Worm (Caenorhabditis elegans): ENCODE measurements around the gene str-199.

str-199 gene

DNA sequence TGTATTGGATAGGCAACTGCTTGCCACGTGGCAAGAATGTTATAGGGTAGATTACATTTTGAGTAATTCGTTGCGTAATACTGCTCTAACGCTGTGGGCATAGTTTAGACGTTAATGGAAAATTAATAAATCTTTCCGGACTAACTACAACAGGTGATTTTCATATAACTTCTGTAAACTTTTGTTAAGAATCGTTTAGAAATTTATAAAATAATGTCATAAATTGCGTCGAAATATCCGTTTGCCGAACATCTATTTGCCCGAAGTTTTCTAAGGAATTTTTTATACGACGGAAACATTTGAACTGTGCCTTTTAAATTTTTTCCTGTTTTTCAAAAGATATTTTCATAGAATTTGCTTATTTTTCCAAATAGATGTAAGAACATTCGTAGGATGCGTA lies 35.8 kb upstream of the str-199 start, which contains the start of gene srh-112:
Gene srh-112, minus strand, starts transcription at position 101 of the 400 bp plus-strand sequence.
- TF ChIP-seq nhr-232 (tag; optimal IDR thresholded peaks at IDR 0.05) (no peak), zip-5 (tag; optimal IDR thresholded peaks at IDR 0.05) (no peak), eyg-1 (tag; optimal IDR thresholded peaks at IDR 0.05) (no peak), hlh-8 (tag; optimal IDR thresholded peaks at IDR 0.05) (no peak), ref-2 (tag; optimal IDR thresholded peaks at IDR 0.05) (no peak), ceh-24 (tag; optimal IDR thresholded peaks at IDR 0.05) (no peak), sdc-2 (tag; optimal IDR thresholded peaks at IDR 0.05) (no peak), ceh-2 (tag; optimal IDR thresholded peaks at IDR 0.05) (no peak), hlh-30 (tag; optimal IDR thresholded peaks at IDR 0.05; ENCODE audit: insufficient read depth) (no peak), lim-6 (tag; optimal IDR thresholded peaks at IDR 0.05) (no peak), ahr-1 (tag; optimal IDR thresholded peaks at IDR 0.05) (no peak), hlh-15 (tag; optimal IDR thresholded peaks at IDR 0.05) (no peak), pax-1 (tag; optimal IDR thresholded peaks at IDR 0.05) (no peak), F13H6.1 (tag; optimal IDR thresholded peaks at IDR 0.05) (no peak)

DNA sequence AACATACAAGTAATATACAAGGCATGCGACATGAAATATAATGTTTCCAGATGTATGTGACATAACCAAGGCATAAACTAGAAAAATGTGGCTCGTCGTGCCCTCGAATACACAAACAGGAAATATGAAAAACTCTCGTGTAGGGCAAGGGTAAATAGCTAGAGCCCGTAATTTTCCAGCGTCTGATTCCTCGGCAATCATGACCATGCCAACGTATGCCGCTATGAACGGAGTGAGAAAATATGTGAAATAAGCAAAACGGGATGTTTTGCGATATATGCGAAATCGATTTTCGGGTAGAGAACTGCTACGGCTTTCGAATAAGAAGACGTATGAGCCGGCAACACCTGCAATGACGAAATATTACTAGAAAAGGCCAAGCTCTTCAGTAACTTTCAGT lies 35.1 kb upstream of the str-199 start, which contains the start of gene scl-25:
Gene scl-25, plus strand, starts transcription at position 301 of the 400 bp plus-strand sequence.
- no peak for TF ChIP-seq ceh-22 (tag; optimal IDR thresholded peaks at IDR 0.05)
- no peak for TF ChIP-seq pax-1 (tag; optimal IDR thresholded peaks at IDR 0.05)
- no peak for TF ChIP-seq hlh-6 (tag; optimal IDR thresholded peaks at IDR 0.05)
- TF ChIP-seq ceh-6 (GFP tag; optimal IDR thresholded peaks at IDR 0.05), result no peak
- no peak for TF ChIP-seq ceh-9 (tag; optimal IDR thresholded peaks at IDR 0.05)
- TF ChIP-seq C38D4.7 (GFP tag; optimal IDR thresholded peaks at IDR 0.05), result no peak
- no peak for TF ChIP-seq fkh-10 (GFP tag; optimal IDR thresholded peaks at IDR 0.05)
- TF ChIP-seq tbx-7 (tag; optimal IDR thresholded peaks at IDR 0.05), result no peak
- no peak for TF ChIP-seq sox-2 (GFP tag; IDR thresholded peaks at IDR 0.05)
- no peak for TF ChIP-seq ceh-18 (tag; optimal IDR thresholded peaks at IDR 0.05)
- TF ChIP-seq dve-1 (tag; optimal IDR thresholded peaks at IDR 0.05), result no peak
- TF ChIP-seq C08G9.2 (tag; optimal IDR thresholded peaks at IDR 0.05), result no peak
- no peak for TF ChIP-seq hlh-30 (tag; optimal IDR thresholded peaks at IDR 0.05; ENCODE audit: insufficient read depth)
- TF ChIP-seq Y22D7AL.16 (tag; optimal IDR thresholded peaks at IDR 0.05), result no peak
- no peak for TF ChIP-seq eyg-1 (tag; optimal IDR thresholded peaks at IDR 0.05)
- no peak for TF ChIP-seq pha-2 (tag; optimal IDR thresholded peaks at IDR 0.05)
- TF ChIP-seq rnt-1 (tag; optimal IDR thresholded peaks at IDR 0.05), result no peak
- no peak for TF ChIP-seq syd-9 (tag; optimal IDR thresholded peaks at IDR 0.05)
- TF ChIP-seq pqm-1 (tag; optimal IDR thresholded peaks at IDR 0.05), result no peak

- no peak for TF ChIP-seq nfya-1 (tag; optimal IDR thresholded peaks at IDR 0.05)
- no peak for TF ChIP-seq unc-86 (tag; optimal IDR thresholded peaks at IDR 0.05)
- no peak for TF ChIP-seq F13H6.1 (tag; optimal IDR thresholded peaks at IDR 0.05)
- TF ChIP-seq pag-3 (tag; optimal IDR thresholded peaks at IDR 0.05; ENCODE audit: borderline replicate concordance), result no peak
- no peak for TF ChIP-seq unc-55 (GFP tag; optimal IDR thresholded peaks at IDR 0.05)
- no peak for TF ChIP-seq ceh-18 (tag; optimal IDR thresholded peaks at IDR 0.05)
- TF ChIP-seq pha-2 (tag; optimal IDR thresholded peaks at IDR 0.05), result no peak
- TF ChIP-seq pat-9 (tag; optimal IDR thresholded peaks at IDR 0.05), result no peak
- TF ChIP-seq dmd-4 (tag; optimal IDR thresholded peaks at IDR 0.05; ENCODE audit: borderline replicate concordance), result no peak
- TF ChIP-seq mec-3 (tag; optimal IDR thresholded peaks at IDR 0.05; ENCODE audit: borderline replicate concordance), result no peak
- no peak for TF ChIP-seq gmeb-2 (tag; optimal IDR thresholded peaks at IDR 0.05)
- TF ChIP-seq ceh-9 (tag; optimal IDR thresholded peaks at IDR 0.05), result no peak
- TF ChIP-seq sdc-2 (tag; optimal IDR thresholded peaks at IDR 0.05), result no peak
- TF ChIP-seq C38D4.7 (GFP tag; optimal IDR thresholded peaks at IDR 0.05), result no peak
- TF ChIP-seq pax-1 (tag; optimal IDR thresholded peaks at IDR 0.05), result no peak
These were observed 33.0 kb upstream of the str-199 start, which contains the start of gene srh-252 for ce11 chrV:17223305-17223704. Gene srh-252, minus strand, starts transcription at chrV:17223405.

All from whole organism, late embryonic.